Fruit fly (Drosophila melanogaster): ENCODE measurements around the gene Ccm3.
A peak's percentile ranks its signal among the peaks of the same experiment; 100 is the strongest.

The Ccm3 gene

dm6 chr3R:15363608-15364007, 8.1 kb upstream of the Ccm3 start, which contains the start of gene CG6171:
CG6171 (minus strand) TSS chr3R:15363857.
- TF ChIP-seq Chrac-16 (GFP tag; optimal IDR thresholded peaks at IDR 0.05) (no peak), Myb (GFP tag; optimal IDR thresholded peaks at IDR 0.05) (peak; percentile 37), chinmo (GFP tag; IDR thresholded peaks at IDR 0.05; ENCODE audit: partially characterized antibody) (no peak), lbe (GFP tag; optimal IDR thresholded peaks at IDR 0.05) (peak; percentile 28), hbn (GFP tag; IDR thresholded peaks at IDR 0.05; ENCODE audit: partially characterized antibody) (peak; percentile 44; the same call in 1 of the 2 replicates), gsb-n (tag; optimal IDR thresholded peaks at IDR 0.05) (no peak), dati (GFP tag; IDR thresholded peaks at IDR 0.05) (no peak), Xrp1 (GFP tag; IDR thresholded peaks at IDR 0.05) (0 out of 2 replicates have a peak, but pooled peaks have one; percentile 14), knrl (GFP tag; IDR thresholded peaks at IDR 0.05; ENCODE audit: partially characterized antibody) (peak; percentile 50), CG14860 (GFP tag; IDR thresholded peaks at IDR 0.05; ENCODE audit: partially characterized antibody) (peak; percentile 48; the same call in 1 of the 3 replicates), Dref (GFP tag; IDR thresholded peaks at IDR 0.05) (peak; percentile 76), CG1602 (GFP tag; optimal IDR thresholded peaks at IDR 0.05) (no peak), repo (GFP tag; optimal IDR thresholded peaks at IDR 0.05) (no peak), Sry-δ (GFP tag; optimal IDR thresholded peaks at IDR 0.05) (peak; percentile 84), CG1792 (GFP tag; optimal IDR thresholded peaks at IDR 0.05) (no peak), CG7745 (tag; optimal IDR thresholded peaks at IDR 0.05) (no peak), E2f2 (GFP tag; IDR thresholded peaks at IDR 0.05) (peak; percentile 91), BEAF-32 (GFP tag; optimal IDR thresholded peaks at IDR 0.05) (peak; percentile 63), CG15011 (GFP tag; optimal IDR thresholded peaks at IDR 0.05) (no peak), Med (GFP tag) (peak; percentile 82), MBD-R2 (GFP tag; IDR thresholded peaks at IDR 0.05) (peak; percentile 70), Sry-β (GFP tag; optimal IDR thresholded peaks at IDR 0.05) (no peak), Scr (GFP tag; IDR thresholded peaks at IDR 0.05; ENCODE audit: partially characterized antibody) (peak; percentile 64), CG10654 (GFP tag; optimal IDR thresholded peaks at IDR 0.05) (no peak), ro (GFP tag; IDR thresholded peaks at IDR 0.05) (no peak), CG1603 (tag; optimal IDR thresholded peaks at IDR 0.05) (peak; percentile 47), sens (GFP tag) (peak; percentile 80), dan (GFP tag; IDR thresholded peaks at IDR 0.05) (no peak), CG2129 (GFP tag; IDR thresholded peaks at IDR 0.05; ENCODE audit: partially characterized antibody) (peak; percentile 34; the same call in 1 of the 2 replicates), Ssrp (tag; optimal IDR thresholded peaks at IDR 0.05) (no peak), CG13287 (GFP tag; IDR thresholded peaks at IDR 0.05; ENCODE audit: partially characterized antibody) (peak; percentile 75), Aef1 (GFP tag; IDR thresholded peaks at IDR 0.05) (no peak), Bgb (GFP tag; IDR thresholded peaks at IDR 0.05; ENCODE audit: partially characterized antibody) (peak; percentile 30; the same call in 1 of the 2 replicates), CG34376 (GFP tag; optimal IDR thresholded peaks at IDR 0.05) (peak; percentile 8), CG2889 (GFP tag; IDR thresholded peaks at IDR 0.05) (no peak), Dp (GFP tag; optimal IDR thresholded peaks at IDR 0.05) (peak; percentile 82), phol (tag; optimal IDR thresholded peaks at IDR 0.05) (peak; percentile 41), ash1 (GFP tag; optimal IDR thresholded peaks at IDR 0.05) (no peak), bab2 (GFP tag; optimal IDR thresholded peaks at IDR 0.05) (no peak), sim (GFP tag; IDR thresholded peaks at IDR 0.05) (no peak), CG15514 (GFP tag; optimal IDR thresholded peaks at IDR 0.05) (peak; percentile 18), lilli (GFP tag; optimal IDR thresholded peaks at IDR 0.05) (peak; percentile 28), CG4617 (GFP tag; optimal IDR thresholded peaks at IDR 0.05; ENCODE audit: borderline replicate concordance) (peak; percentile 72), CG6683 (GFP tag; optimal IDR thresholded peaks at IDR 0.05) (no peak), MTF-1 (GFP tag; optimal IDR thresholded peaks at IDR 0.05; ENCODE audit: borderline replicate concordance) (no peak), kay (GFP tag; optimal IDR thresholded peaks at IDR 0.05) (no peak), CG4282 (GFP tag; optimal IDR thresholded peaks at IDR 0.05) (no peak), CG5953 (GFP tag; IDR thresholded peaks at IDR 0.05) (no peak), Hsf (GFP tag; optimal IDR thresholded peaks at IDR 0.05) (no peak), CG6854 (GFP tag; optimal IDR thresholded peaks at IDR 0.05) (no peak)
